Fruit fly (Drosophila melanogaster) whole organism, prepupa: ENCODE measurements around the gene lsn.

Experiments
- CG6276 ChIP-seq: fragments of 200-800 bp; sonication (Bioruptor generic); optimal IDR thresholded peaks from 2 replicates; lab custom pipeline; 2017; ENCODE audit warnings: missing biosample characterization, mild to moderate bottlenecking, missing genetic modification characterization
- Eip78C ChIP-seq: fragments of 200-800 bp; sonication (Bioruptor generic); peaks from one replicate; lab custom pipeline; 2016; ENCODE audit warnings: missing biosample characterization, missing genetic modification characterization
- fd59A ChIP-seq: fragments of 200-800 bp; sonication (Bioruptor generic); optimal IDR thresholded peaks from 2 replicates; lab custom pipeline; 2017; ENCODE audit warnings: missing biosample characterization, mild to moderate bottlenecking, missing genetic modification characterization, missing genetic modification reagents
- fkh ChIP-seq: fragments of 200-800 bp; sonication (Bioruptor generic); optimal IDR thresholded peaks from 3 replicates; lab custom pipeline; 2017; ENCODE audit warnings: missing biosample characterization, mild to moderate bottlenecking, missing genetic modification characterization, moderate library complexity

- TF ChIP-seq Eip78C (no peak), CG6276 (GFP tag; lab: Kevin White, UChicago) (peak; percentile 18), fkh (GFP tag; lab: Kevin White, UChicago) (no peak), fd59A (GFP tag; lab: Kevin White, UChicago) (no peak)
Measured at dm6 chr3R:21890739-21891138, 25.8 kb downstream of the lsn start.
